Fruit fly (Drosophila melanogaster): ENCODE data around the gene CG12817.
A peak's percentile ranks its signal among the peaks of the same experiment; 100 is the strongest.

The CG12817 gene

DNA sequence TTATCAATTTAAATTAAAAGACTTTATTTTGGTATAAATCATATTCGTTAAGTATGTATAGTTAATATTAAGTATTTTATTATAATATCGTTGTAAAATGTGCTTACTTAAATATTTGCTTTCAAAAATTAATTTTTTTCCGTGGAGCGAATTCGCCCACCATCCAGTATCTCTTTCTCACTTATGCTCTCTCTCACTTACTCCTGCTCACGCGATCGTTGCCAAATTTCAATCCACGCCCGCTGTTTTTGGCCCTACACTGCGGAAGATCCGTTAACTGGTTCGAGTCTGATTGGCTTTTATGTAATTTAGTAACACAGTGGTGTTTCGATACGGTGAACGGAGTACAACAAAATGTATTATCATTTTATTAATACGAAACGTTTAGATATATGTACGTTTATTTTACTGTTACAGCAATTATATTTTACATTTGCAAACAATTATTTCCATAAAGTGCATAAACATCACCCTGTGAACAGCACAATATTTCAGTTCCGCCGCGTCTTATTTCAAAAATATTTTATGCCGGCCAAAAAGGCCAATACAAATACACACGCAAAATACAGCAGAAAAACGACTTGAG, 41.1 kb upstream of the CG12817 start (continued):
- TF ChIP-seq CG17328 (GFP tag; IDR thresholded peaks at IDR 0.05), result no peak
- no peak for TF ChIP-seq so (GFP tag; IDR thresholded peaks at IDR 0.05)
- TF ChIP-seq Spps (tag; optimal IDR thresholded peaks at IDR 0.05), result no peak
- TF ChIP-seq gsb (GFP tag; IDR thresholded peaks at IDR 0.05), result peak; percentile 67
- TF ChIP-seq dimm (GFP tag; IDR thresholded peaks at IDR 0.05), result no peak
- TF ChIP-seq CG3726 (GFP tag; IDR thresholded peaks at IDR 0.05), result no peak
- TF ChIP-seq zen2 (GFP tag; IDR thresholded peaks at IDR 0.05; ENCODE audit: partially characterized antibody), result no peak
- no peak; the same call in 1 of the 2 replicates for TF ChIP-seq CG8765 (GFP tag; IDR thresholded peaks at IDR 0.05)
- TF ChIP-seq CG16815 (GFP tag; optimal IDR thresholded peaks at IDR 0.05), result peak; percentile 18
- peak; percentile 39; the same call in 1 of the 2 replicates for TF ChIP-seq E2f2 (GFP tag; IDR thresholded peaks at IDR 0.05)
- peak; percentile 2 for TF ChIP-seq CG18476 (GFP tag; optimal IDR thresholded peaks at IDR 0.05)
- TF ChIP-seq HmgZ (tag; optimal IDR thresholded peaks at IDR 0.05), result peak; percentile 55
- TF ChIP-seq Chrac-16 (GFP tag; optimal IDR thresholded peaks at IDR 0.05), result peak; percentile 34
- no peak for TF ChIP-seq CG8290 (GFP tag; optimal IDR thresholded peaks at IDR 0.05)
- peak in 1 of 2 experiments; percentile 78 for TF ChIP-seq CG8290 (tag; optimal IDR thresholded peaks at IDR 0.05)
- TF ChIP-seq CG13624 (GFP tag; optimal IDR thresholded peaks at IDR 0.05), result peak; percentile 71
- peak; percentile 42 for TF ChIP-seq BtbVII (GFP tag; optimal IDR thresholded peaks at IDR 0.05)
- TF ChIP-seq pnt (GFP tag; optimal IDR thresholded peaks at IDR 0.05), result no peak
- TF ChIP-seq lbe (GFP tag; optimal IDR thresholded peaks at IDR 0.05), result peak; percentile 63
- no peak for TF ChIP-seq kay (GFP tag; optimal IDR thresholded peaks at IDR 0.05)
- peak; percentile 82 for TF ChIP-seq Atf6 (GFP tag; IDR thresholded peaks at IDR 0.05)
- no peak for TF ChIP-seq wek (GFP tag; optimal IDR thresholded peaks at IDR 0.05)
- TF ChIP-seq lola (GFP tag; optimal IDR thresholded peaks at IDR 0.05), result no peak
- TF ChIP-seq H15 (GFP tag; IDR thresholded peaks at IDR 0.05), result peak; percentile 52; the same call in 1 of the 3 replicates
- peak in 1 of 2 experiments; percentile 34 for TF ChIP-seq eve (GFP tag; optimal IDR thresholded peaks at IDR 0.05)
- TF ChIP-seq grau (tag; optimal IDR thresholded peaks at IDR 0.05), result peak; percentile 90
- TF ChIP-seq CG31388 (GFP tag; optimal IDR thresholded peaks at IDR 0.05), result no peak
- TF ChIP-seq sens-2 (GFP tag; IDR thresholded peaks at IDR 0.05), result no peak
- TF ChIP-seq CG4360 (GFP tag; IDR thresholded peaks at IDR 0.05), result no peak
- TF ChIP-seq gcm (GFP tag; optimal IDR thresholded peaks at IDR 0.05), result no peak
- no peak for TF ChIP-seq HLH4C (GFP tag; IDR thresholded peaks at IDR 0.05; ENCODE audit: partially characterized antibody)
- peak; percentile 26 for TF ChIP-seq CG12155 (GFP tag; optimal IDR thresholded peaks at IDR 0.05)
- TF ChIP-seq Dad (GFP tag; optimal IDR thresholded peaks at IDR 0.05), result no peak
- TF ChIP-seq Eip74EF (GFP tag; optimal IDR thresholded peaks at IDR 0.05), result peak in 1 of 2 experiments; percentile 59
- TF ChIP-seq CG14667 (GFP tag; IDR thresholded peaks at IDR 0.05), result peak; percentile 37; the same call in 1 of the 2 replicates
- TF ChIP-seq Six4 (GFP tag; optimal IDR thresholded peaks at IDR 0.05), result no peak
- no peak for TF ChIP-seq ftz-f1 (GFP tag; optimal IDR thresholded peaks at IDR 0.05)
- TF ChIP-seq sd (tag; optimal IDR thresholded peaks at IDR 0.05), result peak; percentile 41
- TF ChIP-seq CG9437 (GFP tag; optimal IDR thresholded peaks at IDR 0.05), result peak; percentile 16
- no peak for TF ChIP-seq CG30431 (GFP tag; optimal IDR thresholded peaks at IDR 0.05)
- no peak for TF ChIP-seq CG12219 (GFP tag; optimal IDR thresholded peaks at IDR 0.05)
- TF ChIP-seq CG4424 (GFP tag; optimal IDR thresholded peaks at IDR 0.05), result peak; percentile 44
- no peak for TF ChIP-seq CG7928 (GFP tag; optimal IDR thresholded peaks at IDR 0.05)
- peak; percentile 4 for TF ChIP-seq CG12942 (GFP tag; optimal IDR thresholded peaks at IDR 0.05)
- peak; percentile 9 for TF ChIP-seq CG13894 (tag; optimal IDR thresholded peaks at IDR 0.05)
- no peak for TF ChIP-seq CG1602 (GFP tag; optimal IDR thresholded peaks at IDR 0.05)
- TF ChIP-seq B-H1 (GFP tag; IDR thresholded peaks at IDR 0.05), result no peak; the same call in 1 of the 3 replicates
- peak; percentile 9 for TF ChIP-seq CG6683 (GFP tag; optimal IDR thresholded peaks at IDR 0.05)
- TF ChIP-seq CG1024 (GFP tag; IDR thresholded peaks at IDR 0.05), result no peak
- TF ChIP-seq Jarid2 (GFP tag; optimal IDR thresholded peaks at IDR 0.05), result peak; percentile 18
- peak; percentile 25 for TF ChIP-seq CG3065 (GFP tag; optimal IDR thresholded peaks at IDR 0.05)
